Comparison of ENCODE assay signal across 6 fruit fly cellular contexts in the genomic region with DNA sequence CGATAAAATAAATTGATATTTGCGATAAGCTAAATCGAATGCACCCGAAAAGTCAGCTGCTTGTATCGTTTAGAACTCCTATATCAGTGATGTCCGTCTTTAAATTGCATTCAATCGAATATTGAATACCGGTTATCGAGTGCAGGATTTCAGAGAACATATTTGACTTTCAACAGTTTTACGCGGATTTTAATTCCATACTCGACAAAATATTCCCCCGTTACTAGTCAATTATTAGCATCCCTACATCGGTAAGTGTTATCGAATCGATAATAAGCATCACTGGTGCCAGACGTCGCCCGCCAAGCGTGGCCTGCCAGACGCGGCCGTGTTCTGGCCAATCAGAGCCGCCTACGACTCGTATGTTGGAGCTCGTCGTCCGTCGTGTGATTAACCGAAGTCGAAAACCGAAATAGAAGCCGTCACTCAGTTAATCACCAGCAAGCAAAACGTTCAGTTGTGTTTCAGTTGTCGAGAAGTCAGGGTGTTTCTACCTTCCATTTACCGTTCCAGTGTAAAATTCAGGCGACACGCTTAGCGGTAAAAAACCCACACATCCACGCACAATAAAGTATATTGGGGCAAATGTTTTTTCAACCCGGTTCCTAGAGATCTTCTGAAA.
TF ChIP-seq lines count a peak whose summit lies in the region.

TSS of gene ctp (plus strand) at position 23 of the 622 bp plus-strand sequence.

- no peak for TF ChIP-seq CTCF in whole organism, embryonic (GFP tag; optimal IDR thresholded peaks at IDR 0.05; lab: Kevin White, UChicago)

TF ChIP-seq in Kc167, 6 proteins besides CTCF, POLR2A, EP300 and RAD21:
- peak; percentile 95 for TF ChIP-seq psq (optimal IDR thresholded peaks at IDR 0.05; lab: Kevin White, UChicago)
- no peak for TF ChIP-seq ttk (optimal IDR thresholded peaks at IDR 0.05; lab: Kevin White, UChicago)

TF ChIP-seq in whole organism, adult, 20 proteins besides CTCF, POLR2A, EP300 and RAD21 (continues in another document):
- TF ChIP-seq Mnt (GFP tag; optimal IDR thresholded peaks at IDR 0.05; lab: Kevin White, UChicago) (peak; percentile 77), CG7045 (GFP tag; optimal IDR thresholded peaks at IDR 0.05; lab: Kevin White, UChicago) (peak; percentile 4), Crg-1 (GFP tag; optimal IDR thresholded peaks at IDR 0.05; lab: Kevin White, UChicago) (peak; percentile 44), tj (GFP tag; optimal IDR thresholded peaks at IDR 0.05; lab: Kevin White, UChicago) (peak; percentile 72), CG1620 (GFP tag; optimal IDR thresholded peaks at IDR 0.05; lab: Kevin White, UChicago) (peak; percentile 77), CG14711 (tag; optimal IDR thresholded peaks at IDR 0.05; lab: Kevin White, UChicago) (peak; percentile 44), Clk (GFP tag; optimal IDR thresholded peaks at IDR 0.05; lab: Kevin White, UChicago) (no peak), CG5204 (GFP tag; optimal IDR thresholded peaks at IDR 0.05; lab: Kevin White, UChicago) (peak; percentile 68), ovo (GFP tag; optimal IDR thresholded peaks at IDR 0.05; lab: Kevin White, UChicago) (peak; percentile 92), CG12768 (GFP tag; optimal IDR thresholded peaks at IDR 0.05; lab: Kevin White, UChicago) (peak; percentile 26), bab1 (GFP tag; optimal IDR thresholded peaks at IDR 0.05; lab: Kevin White, UChicago) (peak; percentile 90), kay (GFP tag; lab: Kevin White, UChicago; ENCODE audit: borderline replicate concordance) (no peak), CG7101 (tag; optimal IDR thresholded peaks at IDR 0.05; lab: Kevin White, UChicago) (peak; percentile 59), cnc (optimal IDR thresholded peaks at IDR 0.05; lab: Kevin White, UChicago) (no peak), toe (GFP tag; optimal IDR thresholded peaks at IDR 0.05; lab: Kevin White, UChicago) (peak; percentile 59), pad (GFP tag; optimal IDR thresholded peaks at IDR 0.05; lab: Kevin White, UChicago) (peak; percentile 66)

TF ChIP-seq in whole organism, embryonic, 481 proteins besides CTCF, POLR2A, EP300 and RAD21 (continues in another document):
- TF ChIP-seq CG9215 (GFP tag; IDR thresholded peaks at IDR 0.05; lab: Robert Waterston, UW) (peak; percentile 28; the same call in 1 of the 2 replicates), CG7556 (GFP tag; optimal IDR thresholded peaks at IDR 0.05; lab: Kevin White, UChicago) (peak; percentile 34), chinmo (GFP tag; IDR thresholded peaks at IDR 0.05; lab: Robert Waterston, UW; ENCODE audit: partially characterized antibody) (peak; percentile 77; the same call in 3 of the 4 replicates), CG11695 (GFP tag; IDR thresholded peaks at IDR 0.05; lab: Robert Waterston, UW) (0 out of 3 replicates have a peak, but pooled peaks have one; percentile 26), D19B (GFP tag; optimal IDR thresholded peaks at IDR 0.05; lab: Kevin White, UChicago) (no peak), ham (GFP tag; IDR thresholded peaks at IDR 0.05; lab: Robert Waterston, UW) (no peak), CG31224 (GFP tag; IDR thresholded peaks at IDR 0.05; lab: Robert Waterston, UW) (no peak), Mrtf (GFP tag; IDR thresholded peaks at IDR 0.05; lab: Robert Waterston, UW) (no peak), CG10959 (GFP tag; IDR thresholded peaks at IDR 0.05; lab: Robert Waterston, UW) (no peak), CG11504 (tag; optimal IDR thresholded peaks at IDR 0.05; lab: Kevin White, UChicago) (peak; percentile 37), sim (GFP tag; IDR thresholded peaks at IDR 0.05; lab: Robert Waterston, UW) (no peak), hbn (GFP tag; IDR thresholded peaks at IDR 0.05; lab: Robert Waterston, UW; ENCODE audit: partially characterized antibody) (peak; percentile 68), Hand (GFP tag; optimal IDR thresholded peaks at IDR 0.05; lab: Kevin White, UChicago) (peak; percentile 22), CG17612 (GFP tag; IDR thresholded peaks at IDR 0.05; lab: Robert Waterston, UW) (no peak), Atf-2 (GFP tag; optimal IDR thresholded peaks at IDR 0.05; lab: Kevin White, UChicago) (peak; percentile 3), Sry-δ (GFP tag; optimal IDR thresholded peaks at IDR 0.05; lab: Kevin White, UChicago) (peak; percentile 75)

TF ChIP-seq in whole organism, prepupa, 60 proteins besides CTCF, POLR2A, EP300 and RAD21 (continues in another document):
- TF ChIP-seq CG31627 (GFP tag; optimal IDR thresholded peaks at IDR 0.05; lab: Kevin White, UChicago) (peak; percentile 43), esn (GFP tag; optimal IDR thresholded peaks at IDR 0.05; lab: Kevin White, UChicago) (peak; percentile 60), CG3032 (tag; optimal IDR thresholded peaks at IDR 0.05; lab: Kevin White, UChicago) (peak; percentile 3), Ets96B (tag; optimal IDR thresholded peaks at IDR 0.05; lab: Kevin White, UChicago) (peak; percentile 15), fd59A (GFP tag; optimal IDR thresholded peaks at IDR 0.05; lab: Kevin White, UChicago) (no peak), Ets21C (GFP tag; optimal IDR thresholded peaks at IDR 0.05; lab: Kevin White, UChicago) (no peak), CG15336 (GFP tag; IDR thresholded peaks at IDR 0.05; lab: Robert Waterston, UW) (peak; percentile 15; the same call in 1 of the 2 replicates), CG7368 (GFP tag; optimal IDR thresholded peaks at IDR 0.05; lab: Kevin White, UChicago) (peak; percentile 34), CG6808 (GFP tag; optimal IDR thresholded peaks at IDR 0.05; lab: Kevin White, UChicago) (peak; percentile 34), lz (GFP tag; optimal IDR thresholded peaks at IDR 0.05; lab: Kevin White, UChicago) (peak; percentile 33), Smox (GFP tag; optimal IDR thresholded peaks at IDR 0.05; lab: Kevin White, UChicago) (peak; percentile 46), eg (GFP tag; IDR thresholded peaks at IDR 0.05; lab: Robert Waterston, UW) (peak; percentile 52; the same call in 1 of the 3 replicates), salr (GFP tag; optimal IDR thresholded peaks at IDR 0.05; lab: Kevin White, UChicago) (no peak), Sox102F (GFP tag; optimal IDR thresholded peaks at IDR 0.05; lab: Kevin White, UChicago) (peak; percentile 59), ss (GFP tag; optimal IDR thresholded peaks at IDR 0.05; lab: Kevin White, UChicago) (peak; percentile 50 to 56), CG11762 (GFP tag; optimal IDR thresholded peaks at IDR 0.05; lab: Kevin White, UChicago; ENCODE audit: insufficient read depth) (no peak)

TF ChIP-seq in whole organism, pupa, 21 proteins besides CTCF, POLR2A, EP300 and RAD21 (continues in another document):
- TF ChIP-seq CG10348 (GFP tag; IDR thresholded peaks at IDR 0.05; lab: Robert Waterston, UW) (no peak), Pif1A (GFP tag; optimal IDR thresholded peaks at IDR 0.05; lab: Kevin White, UChicago) (peak; percentile 51), EcR (GFP tag; optimal IDR thresholded peaks at IDR 0.05; lab: Kevin White, UChicago) (peak; percentile 12), CG4496 (GFP tag; IDR thresholded peaks at IDR 0.05; lab: Robert Waterston, UW) (peak; percentile 40; the same call in 1 of the 3 replicates), CG8159 (tag; optimal IDR thresholded peaks at IDR 0.05; lab: Kevin White, UChicago) (peak; percentile 1), CG12605 (GFP tag; IDR thresholded peaks at IDR 0.05; lab: Robert Waterston, UW) (peak; percentile 64; the same call in 1 of the 2 replicates), CG14655 (GFP tag; optimal IDR thresholded peaks at IDR 0.05; lab: Kevin White, UChicago) (peak; percentile 25), D1 (tag; optimal IDR thresholded peaks at IDR 0.05; lab: Kevin White, UChicago) (no peak), gl (tag; optimal IDR thresholded peaks at IDR 0.05; lab: Kevin White, UChicago) (no peak), CG9948 (tag; optimal IDR thresholded peaks at IDR 0.05; lab: Kevin White, UChicago) (no peak), fd96Ca (GFP tag; IDR thresholded peaks at IDR 0.05; lab: Robert Waterston, UW) (peak; percentile 40; the same call in 1 of the 3 replicates), CG15710 (tag; optimal IDR thresholded peaks at IDR 0.05; lab: Kevin White, UChicago) (peak; percentile 24), CG34367 (tag; optimal IDR thresholded peaks at IDR 0.05; lab: Kevin White, UChicago) (no peak), Pif1B (GFP tag; optimal IDR thresholded peaks at IDR 0.05; lab: Kevin White, UChicago) (peak; percentile 39), rn (GFP tag; IDR thresholded peaks at IDR 0.05; lab: Robert Waterston, UW) (no peak), CG17806 (tag; optimal IDR thresholded peaks at IDR 0.05; lab: Kevin White, UChicago) (peak; percentile 5), CG8301 (tag; optimal IDR thresholded peaks at IDR 0.05; lab: Kevin White, UChicago) (no peak), Snoo (tag; optimal IDR thresholded peaks at IDR 0.05; lab: Kevin White, UChicago) (peak; percentile 10)

TF ChIP-seq in whole organism, wandering third instar larva, 38 proteins besides CTCF, POLR2A, EP300 and RAD21 (continues in another document):
- TF ChIP-seq CrebA (GFP tag; optimal IDR thresholded peaks at IDR 0.05; lab: Kevin White, UChicago; ENCODE audit: borderline replicate concordance): no peak
- no peak for TF ChIP-seq N (GFP tag; optimal IDR thresholded peaks at IDR 0.05; lab: Kevin White, UChicago)
- TF ChIP-seq Hnf4 (GFP tag; optimal IDR thresholded peaks at IDR 0.05; lab: Kevin White, UChicago): peak; percentile 58
- peak; percentile 59 for TF ChIP-seq Sp1 (GFP tag; optimal IDR thresholded peaks at IDR 0.05; lab: Kevin White, UChicago)
- TF ChIP-seq usp (GFP tag; optimal IDR thresholded peaks at IDR 0.05; lab: Kevin White, UChicago): no peak
- TF ChIP-seq CG32264 (GFP tag; optimal IDR thresholded peaks at IDR 0.05; lab: Kevin White, UChicago): peak; percentile 30
- TF ChIP-seq Rel (GFP tag; optimal IDR thresholded peaks at IDR 0.05; lab: Kevin White, UChicago): peak; percentile 38
- TF ChIP-seq Rel (tag; optimal IDR thresholded peaks at IDR 0.05; lab: Kevin White, UChicago): peak; percentile 98
- TF ChIP-seq Mio (GFP tag; optimal IDR thresholded peaks at IDR 0.05; lab: Kevin White, UChicago): no peak
- TF ChIP-seq lola (GFP tag; optimal IDR thresholded peaks at IDR 0.05; lab: Kevin White, UChicago): no peak
- peak; percentile 52 for TF ChIP-seq rgr (GFP tag; optimal IDR thresholded peaks at IDR 0.05; lab: Kevin White, UChicago)
- no peak for TF ChIP-seq dmrt93B (GFP tag; optimal IDR thresholded peaks at IDR 0.05; lab: Kevin White, UChicago)
- peak; percentile 52 for TF ChIP-seq ey (GFP tag; optimal IDR thresholded peaks at IDR 0.05; lab: Kevin White, UChicago)
- no peak for TF ChIP-seq Dfd (GFP tag; optimal IDR thresholded peaks at IDR 0.05; lab: Kevin White, UChicago)
- peak; percentile 54 for TF ChIP-seq fru (GFP tag; optimal IDR thresholded peaks at IDR 0.05; lab: Kevin White, UChicago)
- TF ChIP-seq OdsH (GFP tag; optimal IDR thresholded peaks at IDR 0.05; lab: Kevin White, UChicago): peak; percentile 19
- TF ChIP-seq brk (GFP tag; optimal IDR thresholded peaks at IDR 0.05; lab: Kevin White, UChicago): no peak
- TF ChIP-seq dsf (GFP tag; optimal IDR thresholded peaks at IDR 0.05; lab: Kevin White, UChicago; ENCODE audit: borderline replicate concordance): no peak
- no peak for TF ChIP-seq GATAd (GFP tag; optimal IDR thresholded peaks at IDR 0.05; lab: Kevin White, UChicago)
- no peak for TF ChIP-seq pan (optimal IDR thresholded peaks at IDR 0.05; lab: Kevin White, UChicago)
- peak; percentile 20 for TF ChIP-seq psq (GFP tag; optimal IDR thresholded peaks at IDR 0.05; lab: Kevin White, UChicago)
